Fruit fly (Drosophila melanogaster) whole organism, wandering third instar larva: ENCODE measurements around the gene Enoph.

ENCODE experiments used
- Abd-B ChIP-seq: fragments of >200 bp; optimal IDR thresholded peaks from 2 replicates; lab custom pipeline; 2017; ENCODE audit warnings: missing biosample characterization, missing genetic modification characterization
- HLH106 ChIP-seq: fragments of 200-800 bp; optimal IDR thresholded peaks from 3 replicates; lab custom pipeline; 2019; ENCODE audit warnings: missing biosample characterization, mild to moderate bottlenecking, missing genetic modification characterization, moderate library complexity
- Vsx2 ChIP-seq: fragments of 200-300, 225-300 bp; sonication (Bioruptor generic); optimal IDR thresholded peaks from 2 replicates; lab custom pipeline; 2018; ENCODE audit warnings: missing biosample characterization, missing genetic modification characterization; ENCODE audit not compliant: partially characterized antibody
- ey ChIP-seq: fragments of 200-800 bp; sonication (Bioruptor generic); optimal IDR thresholded peaks from 2 replicates; lab custom pipeline; 2016; ENCODE audit warnings: missing biosample characterization, missing genetic modification characterization
- foxo ChIP-seq, 2 experiments: fragments of 200-800 bp; sonication (Bioruptor generic); optimal IDR thresholded peaks; 2 replicates in 1 of 2; 3 replicates in 1 of 2; lab custom pipeline; 2016 to 2017; ENCODE audit warnings: missing biosample characterization in 2 of 2, missing genetic modification characterization in 2 of 2
- fru ChIP-seq: fragments of 200-800 bp; sonication (Bioruptor generic); optimal IDR thresholded peaks from 3 replicates; lab custom pipeline; 2016; ENCODE audit warnings: missing biosample characterization, mild to moderate bottlenecking, missing genetic modification characterization
- pan ChIP-seq: fragments of >200 bp; optimal IDR thresholded peaks from 2 replicates; lab custom pipeline; 2017
- psq ChIP-seq: fragments of 200-800 bp; sonication (Bioruptor generic); optimal IDR thresholded peaks from 3 replicates; lab custom pipeline; 2017; ENCODE audit warnings: missing biosample characterization, mild to moderate bottlenecking, missing genetic modification characterization, moderate library complexity
- sage ChIP-seq: fragments of 200-800 bp; sonication (Bioruptor generic); optimal IDR thresholded peaks from 2 replicates; lab custom pipeline; 2016; ENCODE audit warnings: missing biosample characterization, mild to moderate bottlenecking, missing genetic modification characterization
- woc ChIP-seq: sonication (Bioruptor generic); optimal IDR thresholded peaks from 2 replicates; lab custom pipeline; 2016; ENCODE audit warnings: missing biosample characterization, mild to moderate bottlenecking, missing genetic modification characterization

- TF ChIP-seq psq (GFP tag; lab: Kevin White, UChicago) (no peak), woc (GFP tag; lab: Kevin White, UChicago) (no peak), pan (no peak), sage (GFP tag; lab: Kevin White, UChicago) (no peak), Abd-B (GFP tag; lab: Kevin White, UChicago) (no peak), fru (GFP tag; lab: Kevin White, UChicago) (no peak), ey (GFP tag; lab: Kevin White, UChicago) (no peak), Vsx2 (GFP tag; lab: Kevin White, UChicago) (no peak), foxo (GFP tag; optimal IDR thresholded peaks at IDR 0.05; lab: Kevin White, UChicago) (no peak), HLH106 (tag; lab: Kevin White, UChicago) (no peak)
Measured at dm6 chr3R:5211401-5211800, 45.1 kb downstream of the Enoph start.
